Worm (Caenorhabditis elegans) whole organism, young adult: Measurements from ENCODE around the gene R05F9.9.
A peak's percentile ranks its signal among the peaks of the same experiment; 100 is the strongest.

Source experiments
- madf-6 ChIP-seq: fragments of 200-800 bp; sonication (Bioruptor generic); IDR thresholded peaks from 2 replicates; pipeline ENCODE4 v1.3.6; 2022; ENCODE audit warnings: missing genetic modification reagents, missing genetic modification characterization, missing compliant biosample characterization
- sea-2 ChIP-seq: fragments of 200-800 bp; sonication (Bioruptor generic); IDR thresholded peaks from 2 replicates; pipeline ENCODE4 v1.3.6; 2022; ENCODE audit warnings: missing genetic modification characterization, missing compliant biosample characterization

DNA sequence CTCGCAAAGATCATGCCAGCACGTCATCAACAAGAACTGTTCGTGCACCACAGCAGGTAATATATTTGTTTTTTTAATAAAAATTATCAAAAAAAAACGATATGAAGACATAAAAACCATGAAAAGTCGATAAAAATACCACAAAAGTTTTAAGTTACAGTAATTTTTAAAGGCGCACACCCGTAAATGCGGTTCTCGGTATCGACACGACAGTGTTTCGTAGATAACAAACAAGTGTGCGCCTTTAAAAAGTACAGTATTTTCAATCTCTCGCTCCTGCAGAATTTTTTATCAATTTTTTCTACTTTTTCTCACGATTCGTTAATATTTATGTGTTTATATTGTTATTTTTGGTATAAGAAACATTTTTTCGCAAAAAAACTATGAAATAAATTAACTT lies 3.4 kb upstream of the R05F9.9 start:
- TF ChIP-seq sea-2 (GFP tag; lab: Robert Waterston, UW) (no peak), madf-6 (GFP tag; lab: Robert Waterston, UW) (peak; percentile 56)
